Fruit fly (Drosophila melanogaster) whole organism, embryonic: ENCODE measurements around the gene east.

Experiments
- CG10274 ChIP-seq: fragments of 200-800 bp; sonication (Bioruptor generic); optimal IDR thresholded peaks from 3 replicates; lab custom pipeline; 2017; ENCODE audit warnings: missing biosample characterization, mild to moderate bottlenecking, missing genetic modification characterization
- CG10959 ChIP-seq: fragments of 200-800 bp; sonication (Bioruptor generic); IDR thresholded peaks from 2 replicates; pipeline ENCODE4 v1.3.6; 2022; ENCODE audit warnings: missing biosample characterization, missing genetic modification characterization
- CG11695 ChIP-seq: fragments of 200-800 bp; sonication (Bioruptor generic); IDR thresholded peaks from 3 replicates; pipeline ENCODE4 v1.3.6; 2022; ENCODE audit warnings: missing biosample characterization, missing genetic modification characterization
- CG12071 ChIP-seq: fragments of 200-800 bp; sonication (Bioruptor generic); optimal IDR thresholded peaks from 3 replicates; lab custom pipeline; 2018; ENCODE audit warnings: missing biosample characterization, mild to moderate bottlenecking, missing genetic modification characterization
- CG12236 ChIP-seq: fragments of 200-800 bp; sonication (Bioruptor generic); optimal IDR thresholded peaks from 2 replicates; lab custom pipeline; 2016; ENCODE audit warnings: missing biosample characterization, missing genetic modification characterization
- CG12659 ChIP-seq: fragments of 200-800 bp; sonication (Bioruptor generic); optimal IDR thresholded peaks from 3 replicates; lab custom pipeline; 2017; ENCODE audit warnings: mild to moderate bottlenecking, missing biosample characterization, missing genetic modification reagents, missing genetic modification characterization
- CG12769 ChIP-seq: fragments of 200-800 bp; sonication (Bioruptor generic); optimal IDR thresholded peaks from 2 replicates; lab custom pipeline; 2019; ENCODE audit warnings: missing biosample characterization, mild to moderate bottlenecking, missing genetic modification characterization, moderate library complexity
- CG1529 ChIP-seq: fragments of 200-800 bp; sonication (Bioruptor generic); optimal IDR thresholded peaks from 3 replicates; lab custom pipeline; 2018; ENCODE audit warnings: missing biosample characterization, missing genetic modification characterization
- CG18476 ChIP-seq: fragments of 200-800 bp; sonication (Bioruptor generic); optimal IDR thresholded peaks from 2 replicates; lab custom pipeline; 2016; ENCODE audit warnings: missing biosample characterization, mild to moderate bottlenecking, missing genetic modification characterization
- CG30403 ChIP-seq: fragments of 200-800 bp; sonication (Bioruptor generic); optimal IDR thresholded peaks from 3 replicates; lab custom pipeline; 2016; ENCODE audit warnings: missing biosample characterization, missing genetic modification characterization
- CG32767 ChIP-seq: fragments of 200-800 bp; sonication (Bioruptor generic); IDR thresholded peaks from 2 replicates; pipeline ENCODE4 v1.3.6; 2022; ENCODE audit warnings: missing biosample characterization, missing genetic modification characterization
- CG32772 ChIP-seq: fragments of 200-800 bp; sonication (Bioruptor generic); IDR thresholded peaks from 2 replicates; pipeline ENCODE4 v1.3.6; 2022; ENCODE audit warnings: missing biosample characterization, missing genetic modification characterization
- CG3281 ChIP-seq: fragments of 200-800 bp; sonication (Bioruptor generic); optimal IDR thresholded peaks from 3 replicates; lab custom pipeline; 2017; ENCODE audit warnings: missing biosample characterization, mild to moderate bottlenecking, missing genetic modification characterization
- CG7745 ChIP-seq: fragments of 200-800 bp; sonication (Bioruptor generic); optimal IDR thresholded peaks from 2 replicates; lab custom pipeline; 2018; ENCODE audit warnings: missing biosample characterization, mild to moderate bottlenecking, missing genetic modification characterization, moderate library complexity
- CG7839 ChIP-seq: fragments of 200-800 bp; sonication (Bioruptor generic); optimal IDR thresholded peaks from 3 replicates; lab custom pipeline; 2018; ENCODE audit warnings: missing biosample characterization, mild to moderate bottlenecking, missing genetic modification characterization, moderate library complexity
- CG8290 ChIP-seq, 3 experiments: fragments of 200-800 bp; sonication (Bioruptor generic); optimal IDR thresholded peaks; 2 replicates each; lab custom pipeline; 2016 to 2019; ENCODE audit warnings: missing biosample characterization in 3 of 3, missing genetic modification characterization in 3 of 3, mild to moderate bottlenecking in 2 of 3, moderate library complexity in 1 of 3
- CG8388 ChIP-seq: fragments of 200-800 bp; sonication (Bioruptor generic); optimal IDR thresholded peaks from 2 replicates; lab custom pipeline; 2019; ENCODE audit warnings: missing biosample characterization, mild to moderate bottlenecking, missing genetic modification characterization, moderate library complexity
- CG8765 ChIP-seq: fragments of 200-800 bp; sonication (Bioruptor generic); IDR thresholded peaks from 2 replicates; pipeline ENCODE4 v1.3.6; 2022; ENCODE audit warnings: missing biosample characterization, missing genetic modification characterization
- CG9817 ChIP-seq: fragments of 200-800 bp; sonication (Bioruptor generic); optimal IDR thresholded peaks from 2 replicates; lab custom pipeline; 2018; ENCODE audit warnings: missing biosample characterization, mild to moderate bottlenecking, missing genetic modification characterization, moderate library complexity
- CG9876 ChIP-seq: fragments of 200-800 bp; sonication (Bioruptor generic); optimal IDR thresholded peaks from 2 replicates; lab custom pipeline; 2016; ENCODE audit warnings: missing biosample characterization, missing genetic modification characterization
- Camta ChIP-seq: fragments of 200-800 bp; sonication (Bioruptor generic); optimal IDR thresholded peaks from 2 replicates; lab custom pipeline; 2016; ENCODE audit warnings: missing biosample characterization, missing genetic modification characterization
- D ChIP-seq, 2 experiments: fragments of 200-800 bp in 1 of 2; fragments of >200 bp in 1 of 2; sonication (Bioruptor generic) in 1 of 2; optimal IDR thresholded peaks; 2 replicates in 1 of 2; 3 replicates in 1 of 2; lab custom pipeline; 2017; ENCODE audit warnings: mild to moderate bottlenecking in 1 of 2, missing biosample characterization in 1 of 2, missing genetic modification characterization in 1 of 2, missing genetic modification reagents in 1 of 2
- D19B ChIP-seq: fragments of 200-800 bp; sonication (Bioruptor generic); optimal IDR thresholded peaks from 2 replicates; lab custom pipeline; 2017; ENCODE audit warnings: missing biosample characterization, mild to moderate bottlenecking, missing genetic modification characterization
- Lpt ChIP-seq: fragments of >200 bp; optimal IDR thresholded peaks from 2 replicates; lab custom pipeline; 2018; ENCODE audit warnings: missing biosample characterization, missing genetic modification characterization
- Sox100B ChIP-seq: fragments of 200-800 bp; sonication (Bioruptor generic); optimal IDR thresholded peaks from 3 replicates; lab custom pipeline; 2018; ENCODE audit warnings: missing biosample characterization, mild to moderate bottlenecking, missing genetic modification characterization
- cas ChIP-seq: fragments of 200-800 bp; sonication (Bioruptor generic); IDR thresholded peaks from 2 replicates; pipeline ENCODE4 v1.3.6; 2022; ENCODE audit warnings: missing biosample characterization, missing genetic modification characterization
- cg ChIP-seq: fragments of 200-800 bp; sonication (Bioruptor generic); optimal IDR thresholded peaks from 3 replicates; lab custom pipeline; 2019; ENCODE audit warnings: missing biosample characterization, mild to moderate bottlenecking, missing genetic modification characterization, moderate library complexity
- chif ChIP-seq, 2 experiments: fragments of 200-800 bp; sonication (Bioruptor generic); optimal IDR thresholded peaks; 3 replicates each; lab custom pipeline; 2016; ENCODE audit warnings: missing biosample characterization in 2 of 2, missing genetic modification characterization in 2 of 2
- eyg ChIP-seq: fragments of 200-800 bp; sonication (Bioruptor generic); optimal IDR thresholded peaks from 3 replicates; lab custom pipeline; 2016; ENCODE audit warnings: missing biosample characterization, missing genetic modification characterization
- fd64A ChIP-seq: fragments of 200-800 bp; sonication (Bioruptor generic); optimal IDR thresholded peaks from 3 replicates; lab custom pipeline; 2018; ENCODE audit warnings: missing biosample characterization, mild to moderate bottlenecking, missing genetic modification characterization
- gce ChIP-seq: fragments of 200-800 bp; sonication (Bioruptor generic); IDR thresholded peaks from 3 replicates; pipeline ENCODE4 v1.3.6; 2022; ENCODE audit warnings: missing biosample characterization, missing genetic modification characterization
- gcm ChIP-seq: fragments of 200-800 bp; sonication (Bioruptor generic); optimal IDR thresholded peaks from 2 replicates; lab custom pipeline; 2019; ENCODE audit warnings: missing biosample characterization, mild to moderate bottlenecking, missing genetic modification characterization, moderate library complexity
- gem ChIP-seq: fragments of 200-800 bp; sonication (Bioruptor generic); optimal IDR thresholded peaks from 2 replicates; lab custom pipeline; 2019; ENCODE audit warnings: missing biosample characterization, mild to moderate bottlenecking, missing genetic modification characterization, moderate library complexity
- gsb ChIP-seq: fragments of 200-800 bp; sonication (Bioruptor generic); IDR thresholded peaks from 2 replicates; pipeline ENCODE4 v1.3.6; 2022; ENCODE audit warnings: missing biosample characterization, missing genetic modification characterization
- ham ChIP-seq: fragments of 200-800 bp; sonication (Bioruptor generic); IDR thresholded peaks from 2 replicates; pipeline ENCODE4 v1.3.6; 2022; ENCODE audit warnings: missing biosample characterization, missing genetic modification characterization
- jing ChIP-seq: fragments of 200-800 bp; sonication (Bioruptor generic); optimal IDR thresholded peaks from 2 replicates; lab custom pipeline; 2018; ENCODE audit warnings: missing biosample characterization, mild to moderate bottlenecking, missing genetic modification characterization
- kah ChIP-seq: fragments of 200-800 bp; sonication (Bioruptor generic); optimal IDR thresholded peaks from 2 replicates; lab custom pipeline; 2018; ENCODE audit warnings: missing biosample characterization, mild to moderate bottlenecking, missing genetic modification characterization
- kay ChIP-seq: fragments of 200-800 bp; sonication (Bioruptor generic); optimal IDR thresholded peaks from 2 replicates; lab custom pipeline; 2016; ENCODE audit warnings: missing biosample characterization, missing genetic modification characterization
- ken ChIP-seq: fragments of 200-800 bp; sonication (Bioruptor generic); IDR thresholded peaks from 3 replicates; pipeline ENCODE4 v1.3.6; 2022; ENCODE audit warnings: missing biosample characterization, missing genetic modification characterization
- lilli ChIP-seq: fragments of 200-800 bp; sonication (Bioruptor generic); optimal IDR thresholded peaks from 3 replicates; lab custom pipeline; 2016; ENCODE audit warnings: missing biosample characterization, missing genetic modification characterization
- oc ChIP-seq: fragments of 200-800 bp; sonication (Bioruptor generic); optimal IDR thresholded peaks from 2 replicates; lab custom pipeline; 2018; ENCODE audit warnings: missing biosample characterization, mild to moderate bottlenecking, missing genetic modification characterization, moderate library complexity
- org-1 ChIP-seq: fragments of 200-800 bp; sonication (Bioruptor generic); optimal IDR thresholded peaks from 2 replicates; lab custom pipeline; 2017; ENCODE audit warnings: missing biosample characterization, missing genetic modification characterization
- prd ChIP-seq, 3 experiments: fragments of >200 bp in 2 of 3; fragments of 200-800 bp in 1 of 3; sonication (Bioruptor generic) in 1 of 3; optimal IDR thresholded peaks in 2 of 3; IDR thresholded peaks in 1 of 3; 2 replicates in 2 of 3; 3 replicates in 1 of 3; pipeline versions ENCODE4 v1.3.6 to Lab custom; 2017 to 2022; ENCODE audit warnings: missing biosample characterization in 1 of 3, missing genetic modification characterization in 1 of 3
- run ChIP-seq: fragments of 200-800 bp; sonication (Bioruptor generic); optimal IDR thresholded peaks from 3 replicates; lab custom pipeline; 2018; ENCODE audit warnings: missing biosample characterization, mild to moderate bottlenecking, missing genetic modification characterization
- stwl ChIP-seq: fragments of 200-800 bp; sonication (Bioruptor generic); optimal IDR thresholded peaks from 3 replicates; lab custom pipeline; 2018; ENCODE audit warnings: missing biosample characterization, mild to moderate bottlenecking, missing genetic modification characterization, moderate library complexity
- tll ChIP-seq, 2 experiments: fragments of 200-800 bp in 1 of 2; fragments of >200 bp in 1 of 2; sonication (Bioruptor generic) in 1 of 2; optimal IDR thresholded peaks; 2 replicates each; lab custom pipeline; 2017 to 2019; ENCODE audit warnings: missing biosample characterization in 2 of 2, missing genetic modification characterization in 2 of 2, mild to moderate bottlenecking in 1 of 2, moderate library complexity in 1 of 2
- trh ChIP-seq: fragments of 200-800 bp; sonication (Bioruptor generic); optimal IDR thresholded peaks from 2 replicates; lab custom pipeline; 2016; ENCODE audit warnings: missing biosample characterization, missing genetic modification characterization
- twi ChIP-seq: fragments of 200-800 bp; optimal IDR thresholded peaks from 2 replicates; lab custom pipeline; 2019; ENCODE audit warnings: missing biosample characterization, mild to moderate bottlenecking, missing genetic modification characterization, moderate library complexity
- vfl ChIP-seq: fragments of 200-800 bp; sonication (Bioruptor generic); optimal IDR thresholded peaks from 2 replicates; lab custom pipeline; 2016; ENCODE audit warnings: missing biosample characterization, missing genetic modification characterization

The east gene

dm6 chrX:1970575-1971325, 39.9 kb upstream of the east start:
- TF ChIP-seq CG7745 (tag; lab: Kevin White, UChicago) (no peak), CG32772 (GFP tag; lab: Robert Waterston, UW) (peak; percentile 48), CG32767 (GFP tag; lab: Robert Waterston, UW) (no peak), cas (no peak), cg (GFP tag; lab: Kevin White, UChicago) (peak; percentile 45), lilli (GFP tag; lab: Kevin White, UChicago) (no peak), vfl (GFP tag; lab: Kevin White, UChicago) (no peak), kah (GFP tag; lab: Kevin White, UChicago) (no peak), trh (GFP tag; lab: Kevin White, UChicago) (no peak), CG1529 (GFP tag; lab: Kevin White, UChicago) (no peak), D19B (GFP tag; lab: Kevin White, UChicago) (no peak), chif (GFP tag; optimal IDR thresholded peaks at IDR 0.05; lab: Kevin White, UChicago) (no peak), stwl (no peak), CG10959 (GFP tag; lab: Robert Waterston, UW) (no peak), prd (optimal IDR thresholded peaks at IDR 0.05; lab: Kevin White, UChicago) (no peak), prd (GFP tag; IDR thresholded peaks at IDR 0.05; lab: Robert Waterston, UW) (no peak), twi (tag; lab: Kevin White, UChicago) (no peak), CG12769 (tag; lab: Kevin White, UChicago) (peak; percentile 61), D (optimal IDR thresholded peaks at IDR 0.05; lab: Kevin White, UChicago) (no peak), D (GFP tag; optimal IDR thresholded peaks at IDR 0.05; lab: Kevin White, UChicago) (no peak), run (tag; lab: Kevin White, UChicago) (no peak), org-1 (GFP tag; lab: Kevin White, UChicago) (no peak), Lpt (no peak), gcm (GFP tag; lab: Kevin White, UChicago) (no peak), CG30403 (GFP tag; lab: Kevin White, UChicago) (no peak), Sox100B (no peak), ham (GFP tag; lab: Robert Waterston, UW) (no peak), CG8388 (GFP tag; lab: Kevin White, UChicago) (no peak), gce (GFP tag; lab: Robert Waterston, UW) (no peak), CG3281 (GFP tag; lab: Kevin White, UChicago) (no peak), CG9817 (no peak), CG12071 (GFP tag; lab: Kevin White, UChicago) (no peak), Camta (GFP tag; lab: Kevin White, UChicago) (no peak), jing (GFP tag; lab: Kevin White, UChicago) (no peak), eyg (GFP tag; lab: Kevin White, UChicago) (no peak), CG12659 (no peak), CG8290 (GFP tag; optimal IDR thresholded peaks at IDR 0.05; lab: Kevin White, UChicago) (no peak), CG8290 (tag; optimal IDR thresholded peaks at IDR 0.05; lab: Kevin White, UChicago) (no peak), fd64A (GFP tag; lab: Kevin White, UChicago) (no peak), CG18476 (no peak), CG11695 (GFP tag; lab: Robert Waterston, UW) (no peak), gsb (GFP tag; lab: Robert Waterston, UW) (no peak), CG9876 (GFP tag; lab: Kevin White, UChicago) (no peak), ken (no peak), kay (GFP tag; lab: Kevin White, UChicago) (no peak), CG7839 (tag; lab: Kevin White, UChicago) (no peak), CG8765 (GFP tag; lab: Robert Waterston, UW) (no peak), tll (GFP tag; optimal IDR thresholded peaks at IDR 0.05; lab: Kevin White, UChicago) (no peak), gem (tag; lab: Kevin White, UChicago) (no peak), CG10274 (GFP tag; lab: Kevin White, UChicago) (no peak), oc (peak; percentile 0), CG12236 (GFP tag; lab: Kevin White, UChicago) (no peak)
